Worm (Caenorhabditis elegans) whole organism, L2 larva: ENCODE measurements around the gene rbbp-5.

Experiments
- lsy-2 ChIP-seq, 2 experiments: fragments of 150-350 bp in 1 of 2; sonication (generic microtip) in 1 of 2; optimal IDR thresholded peaks; 2 replicates each; lab custom pipeline; 2014 to 2017; ENCODE audit warnings: missing biosample characterization in 2 of 2, missing genetic modification characterization in 2 of 2
- nhr-6 ChIP-seq: fragments of 150-350 bp; optimal IDR thresholded peaks from 2 replicates; lab custom pipeline; 2014; ENCODE audit warnings: missing biosample characterization, missing genetic modification characterization
- unc-62 ChIP-seq: fragments of 150-350 bp; optimal IDR thresholded peaks from 2 replicates; lab custom pipeline; 2014; ENCODE audit warnings: missing biosample characterization, missing genetic modification reagents, missing genetic modification characterization
- ztf-4 ChIP-seq: fragments of 150-350 bp; optimal IDR thresholded peaks from 2 replicates; lab custom pipeline; 2014; ENCODE audit warnings: missing biosample characterization, missing genetic modification characterization

DNA sequence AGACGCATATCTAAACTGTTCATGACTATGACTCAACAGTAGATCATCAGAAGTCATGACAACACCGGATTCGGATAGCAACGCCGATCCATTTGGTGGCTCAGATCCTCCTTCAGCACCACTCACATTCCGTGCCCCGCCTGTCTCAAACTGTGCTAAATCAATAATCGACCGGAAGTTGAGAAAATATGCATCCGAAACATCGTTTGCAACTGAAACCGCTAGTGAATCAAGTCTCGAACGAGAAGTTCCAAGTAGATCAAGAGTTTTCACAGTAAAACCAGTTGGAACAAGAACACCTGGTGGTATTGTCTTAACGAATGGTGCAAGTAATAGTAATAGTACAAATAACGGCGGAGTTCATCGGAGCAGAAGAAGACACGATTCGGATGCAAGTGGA, 49.5 kb downstream of the rbbp-5 start:
- TF ChIP-seq unc-62 (GFP tag; lab: Kevin White, UChicago): no peak
- TF ChIP-seq nhr-6 (tag; lab: Kevin White, UChicago): no peak
- no peak for TF ChIP-seq ztf-4 (tag; lab: Kevin White, UChicago)
- TF ChIP-seq lsy-2 (tag; optimal IDR thresholded peaks at IDR 0.05; lab: Kevin White, UChicago): no peak
